Fruit fly (Drosophila melanogaster): ENCODE results near the gene CG34041.

dm6 chr3R:30461608-30462243 is 46.1 kb upstream of the CG34041 start:
- TF ChIP-seq rgr (GFP tag; optimal IDR thresholded peaks at IDR 0.05) (peak; percentile 29), OdsH (GFP tag; optimal IDR thresholded peaks at IDR 0.05) (no peak), psq (GFP tag; optimal IDR thresholded peaks at IDR 0.05) (no peak), Hr78 (GFP tag; optimal IDR thresholded peaks at IDR 0.05) (no peak), tai (GFP tag; optimal IDR thresholded peaks at IDR 0.05) (no peak), dsf (GFP tag; optimal IDR thresholded peaks at IDR 0.05; ENCODE audit: borderline replicate concordance) (no peak), CrebA (GFP tag; optimal IDR thresholded peaks at IDR 0.05; ENCODE audit: borderline replicate concordance) (no peak), pan (optimal IDR thresholded peaks at IDR 0.05) (no peak), HLH106 (tag; optimal IDR thresholded peaks at IDR 0.05) (peak; percentile 12), Vsx2 (GFP tag; optimal IDR thresholded peaks at IDR 0.05; ENCODE audit: partially characterized antibody) (no peak)
